Fruit fly (Drosophila melanogaster) whole organism, embryonic: ENCODE measurements around the gene mRpS14.

Source experiments
- Atf-2 ChIP-seq: fragments of 200-800 bp; sonication (Bioruptor generic); optimal IDR thresholded peaks from 2 replicates; lab custom pipeline; 2016; ENCODE audit warnings: missing biosample characterization, missing genetic modification characterization
- Awh ChIP-seq: fragments of 200-800 bp; sonication (Bioruptor generic); IDR thresholded peaks from 2 replicates; pipeline ENCODE4, ENCODE4 v1.3.6; 2022; ENCODE audit warnings: missing biosample characterization, missing genetic modification characterization
- B-H2 ChIP-seq: fragments of 200-800 bp; sonication (Bioruptor generic); optimal IDR thresholded peaks from 2 replicates; lab custom pipeline; 2018; ENCODE audit warnings: missing biosample characterization, mild to moderate bottlenecking, missing genetic modification characterization
- CG11085 ChIP-seq: fragments of 200-800 bp; sonication (Bioruptor generic); IDR thresholded peaks from 2 replicates; pipeline ENCODE4 v1.3.6; 2022; ENCODE audit warnings: missing biosample characterization, missing genetic modification characterization
- CG12155 ChIP-seq: fragments of 200-800 bp; sonication (Bioruptor generic); optimal IDR thresholded peaks from 3 replicates; lab custom pipeline; 2016; ENCODE audit warnings: missing biosample characterization, missing genetic modification characterization
- CG12236 ChIP-seq: fragments of 200-800 bp; sonication (Bioruptor generic); optimal IDR thresholded peaks from 2 replicates; lab custom pipeline; 2016; ENCODE audit warnings: missing biosample characterization, missing genetic modification characterization
- CG12391 ChIP-seq: fragments of 200-800 bp; sonication (Bioruptor generic); optimal IDR thresholded peaks from 3 replicates; lab custom pipeline; 2018; ENCODE audit warnings: missing biosample characterization, mild to moderate bottlenecking, missing genetic modification characterization, moderate library complexity
- CG12659 ChIP-seq: fragments of 200-800 bp; sonication (Bioruptor generic); optimal IDR thresholded peaks from 3 replicates; lab custom pipeline; 2017; ENCODE audit warnings: mild to moderate bottlenecking, missing biosample characterization, missing genetic modification reagents, missing genetic modification characterization
- CG13296 ChIP-seq: fragments of 200-800 bp; sonication (Bioruptor generic); optimal IDR thresholded peaks from 3 replicates; lab custom pipeline; 2018; ENCODE audit warnings: missing biosample characterization, mild to moderate bottlenecking, missing genetic modification characterization
- CG13775 ChIP-seq: fragments of 200-800 bp; sonication (Bioruptor generic); optimal IDR thresholded peaks from 3 replicates; lab custom pipeline; 2017; ENCODE audit warnings: missing biosample characterization, mild to moderate bottlenecking, missing genetic modification characterization
- CG15073 ChIP-seq: fragments of 200-800 bp; sonication (Bioruptor generic); optimal IDR thresholded peaks from 2 replicates; lab custom pipeline; 2016; ENCODE audit warnings: missing biosample characterization, missing genetic modification characterization
- CG17361 ChIP-seq: fragments of 200-800 bp; sonication (Bioruptor generic); IDR thresholded peaks from 3 replicates; pipeline ENCODE4 v1.3.6; 2022; ENCODE audit warnings: missing biosample characterization, missing genetic modification characterization
- CG3163 ChIP-seq: fragments of 200-800 bp; sonication (Bioruptor generic); optimal IDR thresholded peaks from 3 replicates; lab custom pipeline; 2016; ENCODE audit warnings: missing biosample characterization, missing genetic modification characterization
- CG33557 ChIP-seq: fragments of 200-800 bp; sonication (Bioruptor generic); optimal IDR thresholded peaks from 2 replicates; lab custom pipeline; 2019; ENCODE audit warnings: missing biosample characterization, mild to moderate bottlenecking, missing genetic modification characterization, moderate library complexity
- CG4328 ChIP-seq: fragments of 200-800 bp; sonication (Bioruptor generic); optimal IDR thresholded peaks from 3 replicates; lab custom pipeline; 2017; ENCODE audit warnings: missing biosample characterization, missing genetic modification reagents, missing genetic modification characterization
- CG4707 ChIP-seq: fragments of 200-800 bp; sonication (Bioruptor generic); optimal IDR thresholded peaks from 2 replicates; lab custom pipeline; 2018; ENCODE audit warnings: missing biosample characterization, mild to moderate bottlenecking, missing genetic modification characterization, moderate library complexity
- CG6854 ChIP-seq: fragments of 200-800 bp; sonication (Bioruptor generic); optimal IDR thresholded peaks from 3 replicates; lab custom pipeline; 2017; ENCODE audit warnings: missing biosample characterization, mild to moderate bottlenecking, missing genetic modification characterization
- CG7357 ChIP-seq: fragments of 200-800 bp; sonication (Bioruptor generic); IDR thresholded peaks from 3 replicates; pipeline ENCODE4 v1.3.6; 2022; ENCODE audit warnings: missing biosample characterization, missing genetic modification characterization
- CG8089 ChIP-seq: fragments of 200-800 bp; sonication (Bioruptor generic); optimal IDR thresholded peaks from 3 replicates; lab custom pipeline; 2016; ENCODE audit warnings: missing biosample characterization, missing genetic modification characterization
- CG9215 ChIP-seq: fragments of 200-800 bp; sonication (Bioruptor generic); IDR thresholded peaks from 2 replicates; pipeline ENCODE4 v1.3.6; 2022; ENCODE audit warnings: missing biosample characterization, missing genetic modification characterization
- Dip3 ChIP-seq: fragments of 200-800 bp; sonication (Bioruptor generic); optimal IDR thresholded peaks from 3 replicates; lab custom pipeline; 2016; ENCODE audit warnings: missing biosample characterization, missing genetic modification characterization
- Gsc ChIP-seq: fragments of 200-800 bp; sonication (Bioruptor generic); IDR thresholded peaks from 2 replicates; pipeline ENCODE4 v1.3.6; 2022; ENCODE audit warnings: missing biosample characterization, missing genetic modification characterization
- Lpt ChIP-seq: fragments of >200 bp; optimal IDR thresholded peaks from 2 replicates; lab custom pipeline; 2018; ENCODE audit warnings: missing biosample characterization, missing genetic modification characterization
- Max ChIP-seq: fragments of 200-800 bp; sonication (Bioruptor generic); optimal IDR thresholded peaks from 2 replicates; lab custom pipeline; 2016; ENCODE audit warnings: missing biosample characterization, mild to moderate bottlenecking, missing genetic modification characterization
- NfI ChIP-seq: fragments of 200-800 bp; sonication (Bioruptor generic); optimal IDR thresholded peaks from 3 replicates; lab custom pipeline; 2018; ENCODE audit warnings: missing biosample characterization, mild to moderate bottlenecking, missing genetic modification characterization, moderate library complexity
- Oaz ChIP-seq: fragments of 200-800 bp; sonication (Bioruptor generic); IDR thresholded peaks from 2 replicates; pipeline ENCODE4 v1.3.6; 2022; ENCODE audit warnings: missing biosample characterization, missing genetic modification characterization
- Rfx ChIP-seq: fragments of 200-800 bp; sonication (Bioruptor generic); IDR thresholded peaks from 2 replicates; pipeline ENCODE4 v1.3.6; 2022; ENCODE audit warnings: missing biosample characterization, missing genetic modification characterization
- Sox100B ChIP-seq: fragments of 200-800 bp; sonication (Bioruptor generic); optimal IDR thresholded peaks from 3 replicates; lab custom pipeline; 2018; ENCODE audit warnings: missing biosample characterization, mild to moderate bottlenecking, missing genetic modification characterization
- Sox102F ChIP-seq: fragments of 200-800 bp; sonication (Bioruptor generic); optimal IDR thresholded peaks from 2 replicates; lab custom pipeline; 2018; ENCODE audit warnings: missing biosample characterization, mild to moderate bottlenecking, missing genetic modification characterization, moderate library complexity
- aop ChIP-seq: fragments of 200-800 bp; sonication (Bioruptor generic); IDR thresholded peaks from 2 replicates; pipeline ENCODE4 v1.3.6; 2022; ENCODE audit warnings: missing biosample characterization, missing genetic modification characterization
- ash1 ChIP-seq: fragments of 200-800 bp; sonication (Bioruptor generic); optimal IDR thresholded peaks from 2 replicates; lab custom pipeline; 2018; ENCODE audit warnings: missing biosample characterization, mild to moderate bottlenecking, missing genetic modification characterization
- ato ChIP-seq: fragments of 200-800 bp; sonication (Bioruptor generic); IDR thresholded peaks from 2 replicates; pipeline ENCODE4 v1.3.6; 2022; ENCODE audit warnings: missing biosample characterization, missing genetic modification characterization; ENCODE audit not compliant: partially characterized antibody
- bigmax ChIP-seq: fragments of 200-800 bp; sonication (Bioruptor generic); optimal IDR thresholded peaks from 2 replicates; lab custom pipeline; 2018; ENCODE audit warnings: missing biosample characterization, mild to moderate bottlenecking, missing genetic modification characterization
- br ChIP-seq: fragments of >200 bp; optimal IDR thresholded peaks from 2 replicates; lab custom pipeline; 2017
- ci ChIP-seq: fragments of 200-800 bp; sonication (Bioruptor generic); IDR thresholded peaks from 3 replicates; pipeline ENCODE4 v1.3.6; 2022; ENCODE audit warnings: missing biosample characterization, missing genetic modification characterization
- da ChIP-seq: fragments of 200-800 bp; sonication (Bioruptor generic); optimal IDR thresholded peaks from 2 replicates; lab custom pipeline; 2016; ENCODE audit warnings: missing biosample characterization, missing genetic modification characterization
- inv ChIP-seq: fragments of 200-800 bp; sonication (Bioruptor generic); IDR thresholded peaks from 2 replicates; pipeline ENCODE4 v1.3.6; 2022; ENCODE audit warnings: missing biosample characterization, missing genetic modification characterization; ENCODE audit not compliant: partially characterized antibody
- knrl ChIP-seq: fragments of 200-800 bp; sonication (Bioruptor generic); IDR thresholded peaks from 3 replicates; pipeline ENCODE4 v1.3.6; 2022; ENCODE audit warnings: missing biosample characterization, missing genetic modification characterization; ENCODE audit not compliant: partially characterized antibody
- peb ChIP-seq: fragments of 200-800 bp; sonication (Bioruptor generic); IDR thresholded peaks from 2 replicates; pipeline ENCODE4 v1.3.6; 2022; ENCODE audit warnings: missing biosample characterization, missing genetic modification characterization
- ranshi ChIP-seq: fragments of 200-800 bp; sonication (Bioruptor generic); IDR thresholded peaks from 2 replicates; pipeline ENCODE4 v1.3.6; 2022; ENCODE audit warnings: missing biosample characterization, missing genetic modification characterization
- schlank ChIP-seq: fragments of 200-800 bp; sonication (Bioruptor generic); optimal IDR thresholded peaks from 2 replicates; lab custom pipeline; 2018; ENCODE audit warnings: missing biosample characterization, mild to moderate bottlenecking, missing genetic modification characterization
- scrt ChIP-seq: fragments of 200-800 bp; sonication (Bioruptor generic); optimal IDR thresholded peaks from 2 replicates; lab custom pipeline; 2018; ENCODE audit warnings: missing biosample characterization, mild to moderate bottlenecking, missing genetic modification characterization, moderate library complexity
- so ChIP-seq: fragments of 200-800 bp; sonication (Bioruptor generic); IDR thresholded peaks from 3 replicates; pipeline ENCODE4 v1.3.6; 2022; ENCODE audit warnings: missing biosample characterization, missing genetic modification characterization
- tin ChIP-seq: fragments of 200-800 bp; sonication (Bioruptor generic); optimal IDR thresholded peaks from 3 replicates; lab custom pipeline; 2016; ENCODE audit warnings: missing biosample characterization, missing genetic modification characterization
- twi ChIP-seq: fragments of 200-800 bp; optimal IDR thresholded peaks from 2 replicates; lab custom pipeline; 2019; ENCODE audit warnings: missing biosample characterization, mild to moderate bottlenecking, missing genetic modification characterization, moderate library complexity
- vfl ChIP-seq: fragments of 200-800 bp; sonication (Bioruptor generic); optimal IDR thresholded peaks from 2 replicates; lab custom pipeline; 2016; ENCODE audit warnings: missing biosample characterization, missing genetic modification characterization
- yki ChIP-seq: fragments of >200 bp; optimal IDR thresholded peaks from 3 replicates; lab custom pipeline; 2018
- zen2 ChIP-seq: fragments of 200-800 bp; sonication (Bioruptor generic); IDR thresholded peaks from 3 replicates; pipeline ENCODE4 v1.3.6; 2022; ENCODE audit warnings: missing biosample characterization, missing genetic modification characterization; ENCODE audit not compliant: partially characterized antibody
- zfh2 ChIP-seq: fragments of 200-800 bp; sonication (Bioruptor generic); optimal IDR thresholded peaks from 2 replicates; lab custom pipeline; 2016; ENCODE audit warnings: missing biosample characterization, missing genetic modification characterization

mRpS14 gene

DNA sequence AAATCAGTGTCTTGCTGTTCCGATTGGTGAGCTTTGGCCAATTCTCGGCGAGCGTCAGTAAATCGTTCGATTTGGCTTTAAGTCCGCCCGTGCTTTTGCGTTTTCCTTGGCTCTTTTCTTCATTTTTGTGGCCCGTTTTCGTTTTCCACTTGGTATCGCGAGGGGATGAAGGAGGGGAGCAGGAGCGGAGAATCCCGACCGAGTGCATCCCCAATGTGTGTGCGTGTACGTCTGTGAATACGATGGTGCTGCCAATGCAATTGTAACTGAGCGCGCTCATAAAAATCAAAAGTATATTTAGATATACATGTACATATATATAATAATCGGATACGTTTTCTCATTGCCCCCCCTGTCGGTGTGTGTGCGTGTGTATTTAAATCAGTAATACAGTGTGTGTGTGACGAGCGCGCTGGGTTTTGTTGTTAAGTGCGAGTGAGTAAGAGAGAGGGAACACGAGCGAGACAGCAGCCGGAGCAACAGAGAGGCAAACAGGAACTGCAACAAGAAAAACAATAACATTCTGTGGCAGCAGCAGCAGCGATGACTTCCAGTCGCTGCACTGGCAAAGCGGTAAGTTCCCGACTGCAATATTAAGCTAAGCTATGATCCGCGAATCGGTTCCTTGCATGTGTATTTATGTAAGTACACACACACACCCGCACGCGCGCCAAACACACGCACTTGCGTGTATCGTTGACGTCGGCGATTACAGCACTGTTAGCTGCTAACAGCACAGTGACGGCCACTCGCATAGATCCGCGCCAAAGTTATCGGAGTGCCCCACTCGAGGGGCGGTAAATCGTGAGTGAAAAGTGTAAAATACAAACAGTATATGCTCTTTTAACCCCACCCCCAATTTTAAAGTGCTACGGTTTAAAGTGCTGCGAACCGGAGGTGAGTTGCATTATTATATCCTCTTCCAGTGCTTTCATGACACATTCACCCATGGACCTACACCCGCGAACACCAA is 15.9 kb upstream of the mRpS14 start (continued):
- peak; percentile 20 for TF ChIP-seq vfl (GFP tag; lab: Kevin White, UChicago)
- TF ChIP-seq CG13775 (GFP tag; lab: Kevin White, UChicago), result peak; percentile 43
- TF ChIP-seq Gsc (GFP tag; lab: Robert Waterston, UW), result no peak
- no peak for TF ChIP-seq Lpt (GFP tag; lab: Kevin White, UChicago)
- TF ChIP-seq CG11085, result 0 out of 2 replicates have a peak, but pooled peaks have one; percentile 28
- TF ChIP-seq CG7357, result peak; percentile 21; the same call in 1 of the 3 replicates
- TF ChIP-seq bigmax (GFP tag; lab: Kevin White, UChicago), result no peak
- no peak for TF ChIP-seq Sox102F
- no peak for TF ChIP-seq br (lab: Kevin White, UChicago)
- no peak for TF ChIP-seq aop (GFP tag; lab: Robert Waterston, UW)
- peak; percentile 28 for TF ChIP-seq CG12155 (GFP tag; lab: Kevin White, UChicago)
- TF ChIP-seq CG6854 (GFP tag; lab: Kevin White, UChicago), result peak; percentile 37
- no peak for TF ChIP-seq CG12236 (GFP tag; lab: Kevin White, UChicago)
- peak; percentile 60 for TF ChIP-seq Dip3
- TF ChIP-seq CG12659 (GFP tag; lab: Kevin White, UChicago), result peak; percentile 45
- TF ChIP-seq ci (GFP tag; lab: Robert Waterston, UW), result peak; percentile 65; the same call in 2 of the 3 replicates
- no peak for TF ChIP-seq Awh (GFP tag; lab: Robert Waterston, UW)
- TF ChIP-seq CG12391 (tag; lab: Kevin White, UChicago), result peak; percentile 22
- peak; percentile 16 for TF ChIP-seq Max (GFP tag; lab: Kevin White, UChicago)
- no peak for TF ChIP-seq ato (GFP tag; lab: Robert Waterston, UW)
- TF ChIP-seq ranshi (GFP tag; lab: Robert Waterston, UW), result peak; percentile 63; the same call in 1 of the 2 replicates
- peak; percentile 61 for TF ChIP-seq Atf-2 (GFP tag; lab: Kevin White, UChicago)
- no peak for TF ChIP-seq ash1 (GFP tag; lab: Kevin White, UChicago)
- TF ChIP-seq peb (GFP tag; lab: Robert Waterston, UW), result no peak
- TF ChIP-seq scrt (GFP tag; lab: Kevin White, UChicago), result peak; percentile 41
- TF ChIP-seq tin (GFP tag; lab: Kevin White, UChicago), result peak; percentile 40
- no peak for TF ChIP-seq zen2 (GFP tag; lab: Robert Waterston, UW)
- no peak for TF ChIP-seq twi (tag; lab: Kevin White, UChicago)
- peak; percentile 62 for TF ChIP-seq CG9215 (GFP tag; lab: Robert Waterston, UW)
- TF ChIP-seq zfh2, result peak; percentile 63
- TF ChIP-seq schlank (tag; lab: Kevin White, UChicago), result peak; percentile 54
- TF ChIP-seq CG8089, result peak; percentile 41
- no peak for TF ChIP-seq CG3163 (GFP tag; lab: Kevin White, UChicago)
- TF ChIP-seq CG33557 (GFP tag; lab: Kevin White, UChicago), result no peak
- TF ChIP-seq NfI (GFP tag; lab: Kevin White, UChicago), result peak; percentile 64
- TF ChIP-seq CG4328 (GFP tag; lab: Kevin White, UChicago), result peak; percentile 56
- TF ChIP-seq da (GFP tag; lab: Kevin White, UChicago), result no peak
- peak; percentile 63; the same call in 1 of the 3 replicates for TF ChIP-seq so (GFP tag; lab: Robert Waterston, UW)
- peak; percentile 43; the same call in 1 of the 3 replicates for TF ChIP-seq CG17361 (GFP tag; lab: Robert Waterston, UW)
- no peak; the same call in 1 of the 2 replicates for TF ChIP-seq Oaz (GFP tag; lab: Robert Waterston, UW)
- TF ChIP-seq Sox100B (GFP tag; lab: Kevin White, UChicago), result no peak
- TF ChIP-seq B-H2 (GFP tag; lab: Kevin White, UChicago), result peak; percentile 35
- TF ChIP-seq CG4707, result no peak
- peak; percentile 59 for TF ChIP-seq CG13296 (GFP tag; lab: Kevin White, UChicago)
- no peak; the same call in 2 of the 3 replicates for TF ChIP-seq knrl
- TF ChIP-seq CG15073 (GFP tag; lab: Kevin White, UChicago), result peak; percentile 76
- no peak for TF ChIP-seq inv (GFP tag; lab: Robert Waterston, UW)
- TF ChIP-seq Rfx (GFP tag; lab: Robert Waterston, UW), result peak; percentile 76
- no peak for TF ChIP-seq yki (lab: Kevin White, UChicago)
